Worm (Caenorhabditis elegans): ENCODE results near the gene C17H11.5.

Gene C17H11.5

ce11 chrX:8214424-8215115 lies 29.6 kb upstream of the C17H11.5 start, which contains the start of gene C47D2.1:
Gene C47D2.1 (plus strand): TSS chrX:8215065.
- no peak for TF ChIP-seq ref-1 (GFP tag; conservative IDR thresholded peaks at IDR 0.05)
- TF ChIP-seq T22C8.4 (GFP tag; IDR thresholded peaks at IDR 0.05) = no peak

DNA sequence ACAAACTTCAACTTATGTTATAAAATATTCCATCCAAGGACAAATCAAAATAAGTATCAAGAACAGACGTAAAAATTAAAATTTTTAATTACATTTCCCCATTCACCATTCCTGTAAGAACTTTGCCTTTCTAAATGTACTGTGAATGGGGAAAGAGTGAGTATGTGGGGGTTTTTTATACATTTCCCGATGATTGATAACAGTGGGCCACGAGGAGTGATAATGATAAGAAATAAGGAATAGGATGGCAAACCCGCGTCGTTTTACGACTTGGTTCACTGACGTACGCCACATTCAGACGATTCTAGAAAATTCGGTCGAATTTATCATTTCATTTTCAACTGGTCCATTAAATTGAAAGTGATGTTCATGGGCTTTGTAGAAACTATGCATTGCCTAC lies 26.1 kb upstream of the C17H11.5 start, which contains the start of gene cdd-1:
Gene cdd-1 (minus strand): TSS at position 151 of the 400 bp plus-strand sequence.
- no peak for TF ChIP-seq ztf-23 (GFP tag; IDR thresholded peaks at IDR 0.05)
- no peak for TF ChIP-seq flt-1 (GFP tag; IDR thresholded peaks at IDR 0.05)
- TF ChIP-seq med-1 (GFP tag; optimal IDR thresholded peaks at IDR 0.05; ENCODE audit: insufficient read depth) = no peak
- no peak for TF ChIP-seq cog-1 (tag; optimal IDR thresholded peaks at IDR 0.05)
- TF ChIP-seq klf-2 (GFP tag; conservative IDR thresholded peaks at IDR 0.05) = no peak
- TF ChIP-seq ztf-29 (GFP tag; IDR thresholded peaks at IDR 0.05) = no peak

DNA sequence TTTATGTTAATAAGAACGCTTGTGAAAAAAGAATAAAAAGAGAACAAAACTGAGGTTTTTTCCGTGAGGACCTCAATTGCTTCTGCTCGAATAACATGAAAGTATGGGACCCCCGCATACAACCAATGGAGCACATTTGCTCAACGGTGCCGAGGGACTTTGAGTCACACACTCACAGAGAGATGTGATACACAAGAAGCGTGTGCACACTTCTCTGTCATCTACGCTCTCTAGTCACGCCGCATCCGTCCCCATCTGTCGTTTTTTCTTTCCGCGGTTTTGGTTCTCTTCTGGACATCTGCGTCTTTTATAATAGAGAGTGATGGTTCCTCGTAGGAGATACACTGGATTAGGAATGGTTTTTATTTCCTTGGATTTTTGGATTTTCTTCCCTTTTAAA lies 21.0 kb upstream of the C17H11.5 start:
- no peak for TF ChIP-seq med-1 (GFP tag; optimal IDR thresholded peaks at IDR 0.05; ENCODE audit: insufficient read depth)
- no peak for TF ChIP-seq ref-1 (GFP tag; conservative IDR thresholded peaks at IDR 0.05)
- TF ChIP-seq cog-1 (tag; optimal IDR thresholded peaks at IDR 0.05) = no peak
- no peak for TF ChIP-seq ztf-23 (GFP tag; IDR thresholded peaks at IDR 0.05)
- TF ChIP-seq klf-2 (GFP tag; conservative IDR thresholded peaks at IDR 0.05) = no peak
- no peak for TF ChIP-seq ztf-29 (GFP tag; IDR thresholded peaks at IDR 0.05)
- no peak for TF ChIP-seq T22C8.4 (GFP tag; IDR thresholded peaks at IDR 0.05)
- no peak for TF ChIP-seq tab-1 (GFP tag; IDR thresholded peaks at IDR 0.05)
- TF ChIP-seq flt-1 (GFP tag; IDR thresholded peaks at IDR 0.05) = no peak

DNA sequence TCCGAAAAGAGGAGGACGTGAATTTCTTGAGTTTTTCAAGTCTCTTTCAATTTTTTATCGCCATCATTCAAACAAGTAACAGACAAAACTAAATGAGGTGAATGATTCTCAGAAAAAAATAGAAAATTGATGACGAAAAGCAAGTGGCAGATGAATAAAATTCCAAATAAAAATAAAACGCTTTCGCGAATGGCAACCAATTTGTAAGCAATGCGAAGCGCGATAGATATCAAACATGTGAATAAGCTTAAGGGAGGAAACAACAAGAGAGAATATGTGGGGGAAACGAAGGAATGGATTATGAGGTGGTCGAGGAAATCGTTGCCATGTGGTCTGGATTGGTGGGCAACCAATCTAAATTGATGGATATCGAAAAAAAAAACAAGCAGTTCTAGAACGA lies 19.5 kb upstream of the C17H11.5 start:
- TF ChIP-seq T22C8.4 (GFP tag; IDR thresholded peaks at IDR 0.05) (no peak), tab-1 (GFP tag; IDR thresholded peaks at IDR 0.05) (no peak), ref-1 (GFP tag; conservative IDR thresholded peaks at IDR 0.05) (no peak), klf-2 (GFP tag; conservative IDR thresholded peaks at IDR 0.05) (no peak), flt-1 (GFP tag; IDR thresholded peaks at IDR 0.05) (no peak), ztf-29 (GFP tag; IDR thresholded peaks at IDR 0.05) (no peak), ztf-23 (GFP tag; IDR thresholded peaks at IDR 0.05) (no peak), cog-1 (tag; optimal IDR thresholded peaks at IDR 0.05) (no peak), med-1 (GFP tag; optimal IDR thresholded peaks at IDR 0.05; ENCODE audit: insufficient read depth) (no peak)

- TF ChIP-seq cog-1 (tag; optimal IDR thresholded peaks at IDR 0.05) = no peak
- no peak for TF ChIP-seq ref-1 (GFP tag; conservative IDR thresholded peaks at IDR 0.05)
- no peak for TF ChIP-seq med-1 (GFP tag; optimal IDR thresholded peaks at IDR 0.05; ENCODE audit: insufficient read depth)
- no peak for TF ChIP-seq tab-1 (GFP tag; IDR thresholded peaks at IDR 0.05)
- TF ChIP-seq ztf-29 (GFP tag; IDR thresholded peaks at IDR 0.05) = no peak
- TF ChIP-seq ztf-23 (GFP tag; IDR thresholded peaks at IDR 0.05) = no peak
- no peak for TF ChIP-seq T22C8.4 (GFP tag; IDR thresholded peaks at IDR 0.05)
- no peak for TF ChIP-seq flt-1 (GFP tag; IDR thresholded peaks at IDR 0.05)
- no peak for TF ChIP-seq klf-2 (GFP tag; conservative IDR thresholded peaks at IDR 0.05)
Observed at ce11 chrX:8203684-8204083, 18.7 kb upstream of the C17H11.5 start, which contains the start of gene C17H11.6. Gene C17H11.6 (minus strand): TSS chrX:8203784.

DNA sequence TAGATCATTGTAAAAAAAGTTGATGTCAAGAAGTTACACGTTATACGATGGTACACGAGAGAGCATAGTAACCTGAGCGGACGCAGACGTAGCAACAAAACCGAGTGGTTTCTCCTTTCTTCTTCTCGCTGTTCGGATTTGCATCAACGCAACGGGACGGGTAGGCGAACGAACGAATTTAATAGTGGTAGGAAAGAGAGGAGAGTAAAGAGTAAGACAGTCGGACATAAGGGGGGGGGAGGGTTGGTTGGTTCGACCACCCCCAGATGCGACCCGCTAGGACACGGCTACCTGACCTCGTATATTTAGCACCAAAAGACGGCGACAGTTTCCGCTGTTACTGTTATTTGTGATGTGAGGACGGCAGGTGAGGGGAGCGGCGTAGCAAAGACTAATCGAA lies 16.3 kb upstream of the C17H11.5 start:
- TF ChIP-seq tab-1 (GFP tag; IDR thresholded peaks at IDR 0.05) = no peak
- TF ChIP-seq flt-1 (GFP tag; IDR thresholded peaks at IDR 0.05) = 0 out of 2 replicates have a peak, but pooled peaks have one; percentile 57

DNA sequence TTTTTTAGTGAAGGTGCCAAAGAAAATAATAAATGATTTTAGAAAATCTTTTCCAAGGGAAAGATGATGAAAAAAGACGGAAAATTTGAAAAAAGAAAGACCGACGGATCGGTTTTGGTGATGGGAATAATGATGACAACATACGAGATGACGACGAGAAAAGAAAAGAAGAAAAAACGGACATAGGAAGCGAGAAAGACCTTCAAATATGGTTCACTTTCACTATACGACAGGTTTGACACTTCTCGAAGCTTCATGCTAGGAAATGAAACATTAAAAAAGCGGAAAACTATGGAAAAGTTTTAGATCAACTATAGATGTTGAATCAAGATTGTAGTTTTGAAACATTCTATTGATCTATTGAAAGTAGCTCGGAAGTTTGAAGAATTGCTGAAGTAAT lies 15.3 kb upstream of the C17H11.5 start:
- no peak for TF ChIP-seq klf-2 (GFP tag; conservative IDR thresholded peaks at IDR 0.05)
- no peak for TF ChIP-seq ztf-29 (GFP tag; IDR thresholded peaks at IDR 0.05)
- no peak for TF ChIP-seq T22C8.4 (GFP tag; IDR thresholded peaks at IDR 0.05)
- no peak for TF ChIP-seq ztf-23 (GFP tag; IDR thresholded peaks at IDR 0.05)
- TF ChIP-seq tab-1 (GFP tag; IDR thresholded peaks at IDR 0.05) = no peak
- no peak for TF ChIP-seq med-1 (GFP tag; optimal IDR thresholded peaks at IDR 0.05; ENCODE audit: insufficient read depth)
- no peak for TF ChIP-seq cog-1 (tag; optimal IDR thresholded peaks at IDR 0.05)
- no peak for TF ChIP-seq flt-1 (GFP tag; IDR thresholded peaks at IDR 0.05)
- TF ChIP-seq ref-1 (GFP tag; conservative IDR thresholded peaks at IDR 0.05) = no peak

ce11 chrX:8193213-8193612 lies 8.3 kb upstream of the C17H11.5 start:
- TF ChIP-seq ztf-29 (GFP tag; IDR thresholded peaks at IDR 0.05) = no peak
- no peak for TF ChIP-seq tab-1 (GFP tag; IDR thresholded peaks at IDR 0.05)
- no peak for TF ChIP-seq ref-1 (GFP tag; conservative IDR thresholded peaks at IDR 0.05)
- TF ChIP-seq klf-2 (GFP tag; conservative IDR thresholded peaks at IDR 0.05) = no peak
- no peak for TF ChIP-seq T22C8.4 (GFP tag; IDR thresholded peaks at IDR 0.05)
- TF ChIP-seq med-1 (GFP tag; optimal IDR thresholded peaks at IDR 0.05; ENCODE audit: insufficient read depth) = no peak
- no peak for TF ChIP-seq flt-1 (GFP tag; IDR thresholded peaks at IDR 0.05)

DNA sequence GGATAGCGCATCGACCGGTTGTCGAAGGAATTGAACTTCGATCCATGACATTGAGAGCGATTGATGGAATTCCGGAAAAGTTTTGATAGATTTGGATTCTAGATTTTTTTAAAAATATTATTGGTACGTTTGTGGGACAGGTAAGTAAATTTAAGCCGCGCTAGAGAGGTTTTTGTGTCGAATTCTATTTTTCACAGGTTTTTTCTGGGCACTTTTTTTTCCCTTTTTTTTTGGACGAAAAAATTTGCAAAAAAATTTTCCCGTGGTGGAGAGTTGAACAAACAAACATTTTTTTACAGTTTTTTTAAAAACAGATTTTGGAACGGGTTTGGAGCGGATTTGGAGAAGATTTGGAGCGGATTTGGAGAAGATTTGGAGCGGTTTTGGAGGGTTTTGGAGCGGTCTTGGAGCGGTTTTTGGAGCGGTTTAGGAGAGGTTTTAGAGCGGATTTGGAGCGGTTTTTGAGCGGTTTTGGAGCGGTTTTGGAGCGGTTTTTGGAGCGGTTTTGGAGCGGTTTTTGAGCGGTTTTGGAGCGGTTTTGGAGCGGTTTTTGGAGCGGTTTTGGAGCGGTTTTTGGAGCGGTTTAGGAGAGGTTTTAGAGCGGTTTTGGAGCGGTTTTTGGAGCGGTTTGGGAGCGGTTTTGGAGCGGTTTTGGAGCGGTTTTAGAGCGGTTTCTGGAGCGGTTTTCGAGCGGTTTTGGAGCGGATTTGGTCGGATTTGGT lies 3.2 kb downstream of the C17H11.5 start, which contains the start of gene C17H11.4:
Gene C17H11.4 (minus strand): TSS at position 51 of the 722 bp plus-strand sequence.
- TF ChIP-seq ztf-23 (GFP tag; IDR thresholded peaks at IDR 0.05) = peak; percentile 79
- TF ChIP-seq klf-2 (GFP tag; conservative IDR thresholded peaks at IDR 0.05) = peak; percentile 67; the same call in 1 of the 2 replicates
- TF ChIP-seq ref-1 (GFP tag; conservative IDR thresholded peaks at IDR 0.05) = peak; percentile 34; the same call in 1 of the 2 replicates
- 0 out of 2 replicates have a peak, but pooled peaks have one; percentile 10 for TF ChIP-seq T22C8.4 (GFP tag; IDR thresholded peaks at IDR 0.05)
- peak; percentile 86 for TF ChIP-seq flt-1 (GFP tag; IDR thresholded peaks at IDR 0.05)
- TF ChIP-seq tab-1 (GFP tag; IDR thresholded peaks at IDR 0.05) = peak; percentile 75; the same call in 1 of the 2 replicates

DNA sequence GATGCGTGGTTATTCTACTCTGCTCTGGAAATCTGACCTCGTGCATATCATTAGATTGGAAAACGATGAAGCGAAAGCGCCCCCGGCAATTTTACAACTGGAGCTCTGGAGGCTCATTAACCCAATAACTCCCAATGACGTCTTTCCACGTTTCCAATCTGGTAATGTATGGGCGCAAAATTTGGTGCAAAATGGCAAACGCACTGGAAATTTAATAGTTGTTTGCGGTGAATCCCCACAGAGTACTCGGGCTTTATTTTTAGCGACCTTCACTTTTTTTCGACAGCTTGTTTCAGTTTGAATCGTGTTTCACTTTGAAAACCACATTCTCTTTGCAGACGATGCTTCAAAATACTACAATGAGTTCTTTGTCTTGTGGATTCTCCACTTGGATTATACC lies 11.3 kb downstream of the C17H11.5 start, which contains the start of gene C17H11.1:
Gene C17H11.1 (plus strand): TSS at position 301 of the 400 bp plus-strand sequence.
- TF ChIP-seq klf-2 (GFP tag; conservative IDR thresholded peaks at IDR 0.05) (no peak), cog-1 (tag; optimal IDR thresholded peaks at IDR 0.05) (no peak), ref-1 (GFP tag; conservative IDR thresholded peaks at IDR 0.05) (no peak), T22C8.4 (GFP tag; IDR thresholded peaks at IDR 0.05) (no peak), tab-1 (GFP tag; IDR thresholded peaks at IDR 0.05) (no peak), med-1 (GFP tag; optimal IDR thresholded peaks at IDR 0.05; ENCODE audit: insufficient read depth) (no peak), ztf-23 (GFP tag; IDR thresholded peaks at IDR 0.05) (no peak), ztf-29 (GFP tag; IDR thresholded peaks at IDR 0.05) (no peak), flt-1 (GFP tag; IDR thresholded peaks at IDR 0.05) (no peak)

Measured in whole organism, midembryonic.